Fruit fly (Drosophila melanogaster): ENCODE data around the gene cDIP.

cDIP gene

dm6 chr3R:21111046-21111480 lies 49.8 kb downstream of the cDIP start, which contains the start of gene Rab11 (continued):
- peak; percentile 36 for TF ChIP-seq caup (GFP tag; optimal IDR thresholded peaks at IDR 0.05; ENCODE audit: severe bottlenecking)
- no peak for TF ChIP-seq crol (GFP tag; IDR thresholded peaks at IDR 0.05)
- peak; percentile 74 for TF ChIP-seq CG3995 (GFP tag; optimal IDR thresholded peaks at IDR 0.05)
- TF ChIP-seq ATbp (GFP tag; optimal IDR thresholded peaks at IDR 0.05): no peak
- no peak for TF ChIP-seq Hey (tag; optimal IDR thresholded peaks at IDR 0.05)
- TF ChIP-seq hbn (GFP tag; IDR thresholded peaks at IDR 0.05; ENCODE audit: partially characterized antibody): peak; percentile 86
- TF ChIP-seq slbo (GFP tag; IDR thresholded peaks at IDR 0.05): peak; percentile 78
- no peak for TF ChIP-seq CG2199 (GFP tag; IDR thresholded peaks at IDR 0.05)
- no peak for TF ChIP-seq CG15011 (GFP tag; optimal IDR thresholded peaks at IDR 0.05)
- no peak for TF ChIP-seq wor (GFP tag; IDR thresholded peaks at IDR 0.05)
- TF ChIP-seq inv (GFP tag; IDR thresholded peaks at IDR 0.05; ENCODE audit: partially characterized antibody): peak; percentile 89
- TF ChIP-seq ro (GFP tag; IDR thresholded peaks at IDR 0.05): no peak
- TF ChIP-seq ato (GFP tag; IDR thresholded peaks at IDR 0.05; ENCODE audit: partially characterized antibody): peak; percentile 17; the same call in 1 of the 2 replicates
- TF ChIP-seq CG30403 (GFP tag; optimal IDR thresholded peaks at IDR 0.05): peak; percentile 75
- peak; percentile 44 for TF ChIP-seq lab (GFP tag; optimal IDR thresholded peaks at IDR 0.05)
- TF ChIP-seq gt (GFP tag; IDR thresholded peaks at IDR 0.05): no peak
- no peak for TF ChIP-seq CG6254 (GFP tag; optimal IDR thresholded peaks at IDR 0.05)
- 0 out of 2 replicates have a peak, but pooled peaks have one; percentile 34 for TF ChIP-seq CG14014 (GFP tag; IDR thresholded peaks at IDR 0.05)
- peak; percentile 54 for TF ChIP-seq CG12104 (GFP tag; optimal IDR thresholded peaks at IDR 0.05)
- peak; percentile 23 for TF ChIP-seq zfh2 (GFP tag; optimal IDR thresholded peaks at IDR 0.05)
- TF ChIP-seq CG14860 (GFP tag; IDR thresholded peaks at IDR 0.05; ENCODE audit: partially characterized antibody): peak; percentile 86
- peak; percentile 91 for TF ChIP-seq Dll (GFP tag; IDR thresholded peaks at IDR 0.05; ENCODE audit: partially characterized antibody)
- TF ChIP-seq CG3163 (GFP tag; optimal IDR thresholded peaks at IDR 0.05): no peak
- peak; percentile 20; the same call in 1 of the 2 replicates for TF ChIP-seq CG6689 (GFP tag; IDR thresholded peaks at IDR 0.05)
- no peak for TF ChIP-seq h (optimal IDR thresholded peaks at IDR 0.05)
- no peak for TF ChIP-seq crc (GFP tag; optimal IDR thresholded peaks at IDR 0.05)
- no peak for TF ChIP-seq peb (GFP tag; IDR thresholded peaks at IDR 0.05)
- no peak for TF ChIP-seq B-H1 (GFP tag; IDR thresholded peaks at IDR 0.05)
- TF ChIP-seq scrt (GFP tag; optimal IDR thresholded peaks at IDR 0.05): peak; percentile 10
- TF ChIP-seq CG10431 (GFP tag; optimal IDR thresholded peaks at IDR 0.05): no peak
- TF ChIP-seq Dbx (GFP tag; IDR thresholded peaks at IDR 0.05): peak; percentile 57; the same call in 2 of the 3 replicates
- TF ChIP-seq hkb (optimal IDR thresholded peaks at IDR 0.05): no peak
- TF ChIP-seq hkb (GFP tag; IDR thresholded peaks at IDR 0.05): no peak
- no peak for TF ChIP-seq Awh (GFP tag; IDR thresholded peaks at IDR 0.05)
- peak; percentile 8 for TF ChIP-seq tx (GFP tag; optimal IDR thresholded peaks at IDR 0.05)
- TF ChIP-seq CG18599 (GFP tag; optimal IDR thresholded peaks at IDR 0.05): peak; percentile 54
- TF ChIP-seq sc (optimal IDR thresholded peaks at IDR 0.05): no peak
- TF ChIP-seq sc (GFP tag; optimal IDR thresholded peaks at IDR 0.05): no peak
- TF ChIP-seq kni (GFP tag; optimal IDR thresholded peaks at IDR 0.05): peak; percentile 54
- TF ChIP-seq fd3F (GFP tag; optimal IDR thresholded peaks at IDR 0.05): peak; percentile 19
- TF ChIP-seq CG6175 (GFP tag; IDR thresholded peaks at IDR 0.05): no peak
- TF ChIP-seq CG14965 (GFP tag; optimal IDR thresholded peaks at IDR 0.05; ENCODE audit: borderline replicate concordance): no peak
- TF ChIP-seq az2 (GFP tag; optimal IDR thresholded peaks at IDR 0.05): peak; percentile 53
- TF ChIP-seq phol (tag; optimal IDR thresholded peaks at IDR 0.05): peak; percentile 88
- TF ChIP-seq CG8388 (GFP tag; optimal IDR thresholded peaks at IDR 0.05): peak; percentile 21
- no peak for TF ChIP-seq cas (GFP tag; IDR thresholded peaks at IDR 0.05)
- TF ChIP-seq CG1647 (GFP tag; optimal IDR thresholded peaks at IDR 0.05): no peak
- peak; percentile 23 for TF ChIP-seq Sin3A (optimal IDR thresholded peaks at IDR 0.05)
- TF ChIP-seq CG4282 (GFP tag; optimal IDR thresholded peaks at IDR 0.05): no peak
- TF ChIP-seq CG17385 (GFP tag; optimal IDR thresholded peaks at IDR 0.05): no peak
- TF ChIP-seq BtbVII (GFP tag; optimal IDR thresholded peaks at IDR 0.05): no peak

Data from whole organism, embryonic.